Worm (Caenorhabditis elegans) whole organism, late embryonic: Measurements from ENCODE around the gene nhr-246.
"Not testable (repeated sequence)": the region's sequence is repeated elsewhere in the genome, so short reads cannot be mapped to it uniquely, and the experiment has no call there.

Experiments used
- K02D7.2 ChIP-seq: sonication (generic microtip); optimal IDR thresholded peaks from 2 replicates; lab custom pipeline; 2017; ENCODE audit warnings: mild to moderate bottlenecking, missing genetic modification characterization, missing compliant biosample characterization
- K09A11.1 ChIP-seq: sonication (generic microtip); optimal IDR thresholded peaks from 2 replicates; lab custom pipeline; 2017; ENCODE audit warnings: antibody characterized with exemption, mild to moderate bottlenecking, missing genetic modification characterization, missing compliant biosample characterization; ENCODE audit not compliant: insufficient read depth
- ceh-48 ChIP-seq: sonication (generic microtip); optimal IDR thresholded peaks from 2 replicates; lab custom pipeline; 2016; ENCODE audit warnings: missing genetic modification characterization, inconsistent platforms, missing compliant biosample characterization
- fkh-10 ChIP-seq: fragments of 150-350 bp; optimal IDR thresholded peaks from 2 replicates; lab custom pipeline; 2014; ENCODE audit warnings: missing biosample characterization, missing genetic modification reagents, missing genetic modification characterization
- hlh-8 ChIP-seq: sonication (generic microtip); optimal IDR thresholded peaks from 2 replicates; lab custom pipeline; 2016; ENCODE audit warnings: missing genotype, missing genetic modification characterization, missing compliant biosample characterization
- rnt-1 ChIP-seq: sonication (generic microtip); optimal IDR thresholded peaks from 2 replicates; lab custom pipeline; 2016; ENCODE audit warnings: missing genetic modification characterization, missing compliant biosample characterization
- sox-4 ChIP-seq: sonication (generic microtip); optimal IDR thresholded peaks from 2 replicates; lab custom pipeline; 2017; ENCODE audit warnings: mild to moderate bottlenecking, missing genetic modification characterization, inconsistent platforms, missing compliant biosample characterization
- tbx-2 ChIP-seq: sonication (generic microtip); optimal IDR thresholded peaks from 2 replicates; lab custom pipeline; 2016; ENCODE audit warnings: missing genetic modification characterization, missing compliant biosample characterization

ce11 chrV:15361412-15361811, 45.1 kb downstream of the nhr-246 start, which contains the start of gene ech-1.1:
- TF ChIP-seq sox-4 (tag; lab: Kevin White, UChicago); rnt-1; K09A11.1 (tag; lab: Kevin White, UChicago); hlh-8 (tag; lab: Kevin White, UChicago); fkh-10; K02D7.2 (tag; lab: Kevin White, UChicago); tbx-2 (tag; lab: Kevin White, UChicago); ceh-48 (tag; lab: Kevin White, UChicago): not testable (repeated sequence)
